Fruit fly (Drosophila melanogaster): ENCODE measurements around the gene CG5509.

dm6 chr3R:12441008-12441606 lies 11.2 kb upstream of the CG5509 start:
- no peak for TF ChIP-seq pan (optimal IDR thresholded peaks at IDR 0.05)
- TF ChIP-seq Dll (optimal IDR thresholded peaks at IDR 0.05), result no peak
- TF ChIP-seq psq (optimal IDR thresholded peaks at IDR 0.05), result no peak
- no peak for TF ChIP-seq usp (GFP tag; optimal IDR thresholded peaks at IDR 0.05)

Data from whole organism.